Worm (Caenorhabditis elegans) whole organism, L3 larva: ENCODE results near the gene D1054.1.

Experiments
- nhr-12 ChIP-seq: fragments of 150-350 bp; optimal IDR thresholded peaks from 2 replicates; lab custom pipeline; 2014; ENCODE audit warnings: missing biosample characterization, missing genetic modification characterization
- nhr-237 ChIP-seq: fragments of 150-350 bp; optimal IDR thresholded peaks from 2 replicates; lab custom pipeline; 2014; ENCODE audit warnings: missing biosample characterization, missing genetic modification characterization
- nhr-25 ChIP-seq: sonication (generic microtip); optimal IDR thresholded peaks from 2 replicates; lab custom pipeline; 2017; ENCODE audit warnings: missing biosample characterization, missing genetic modification characterization
- nhr-28 ChIP-seq: fragments of 150-350 bp; optimal IDR thresholded peaks from 2 replicates; lab custom pipeline; 2014; ENCODE audit warnings: missing biosample characterization, missing genetic modification characterization
- pha-4 ChIP-seq: fragments of 150-350 bp; optimal IDR thresholded peaks from 2 replicates; lab custom pipeline; 2014; ENCODE audit warnings: missing biosample characterization, missing genetic modification reagents, missing genetic modification characterization
- pqm-1 ChIP-seq: fragments of 150-350 bp; optimal IDR thresholded peaks from 2 replicates; lab custom pipeline; 2017; ENCODE audit warnings: missing biosample characterization, missing genetic modification characterization, inconsistent platforms
- skn-1 ChIP-seq: fragments of 150-350 bp; optimal IDR thresholded peaks from 2 replicates; lab custom pipeline; 2014; ENCODE audit warnings: missing biosample characterization, missing genetic modification characterization

ce11 chrV:10792775-10793174 lies 22.8 kb upstream of the D1054.1 start, which contains the start of gene D1054.10:
- TF ChIP-seq nhr-25 (tag; lab: Kevin White, UChicago) (no peak), nhr-12 (tag; lab: Kevin White, UChicago) (no peak), nhr-28 (tag; lab: Kevin White, UChicago) (no peak), nhr-237 (tag; lab: Kevin White, UChicago) (no peak), skn-1 (tag; lab: Kevin White, UChicago) (no peak), pqm-1 (tag; lab: Kevin White, UChicago) (no peak), pha-4 (tag; lab: Kevin White, UChicago) (no peak)
